Worm (Caenorhabditis elegans) whole organism, early embryonic: ENCODE data around the gene E02C12.11.

Source experiments
- B0310.2 ChIP-seq: sonication (generic microtip); optimal IDR thresholded peaks from 2 replicates; lab custom pipeline; 2016; ENCODE audit warnings: mild to moderate bottlenecking, missing genetic modification characterization, missing compliant biosample characterization
- F13C5.2 ChIP-seq: sonication (generic microtip); optimal IDR thresholded peaks from 2 replicates; lab custom pipeline; 2017; ENCODE audit warnings: mild to moderate bottlenecking, missing genetic modification characterization, inconsistent platforms, missing compliant biosample characterization
- aly-1 ChIP-seq: sonication (generic microtip); optimal IDR thresholded peaks from 2 replicates; lab custom pipeline; 2016; ENCODE audit warnings: missing genetic modification characterization, missing compliant biosample characterization
- ama-1 ChIP-seq: fragments of 150-350 bp; optimal IDR thresholded peaks from 2 replicates; lab custom pipeline; 2014
- ceh-13 ChIP-seq: fragments of 200-800 bp; sonication (Bioruptor generic); optimal IDR thresholded peaks from 2 replicates; lab custom pipeline; 2018; ENCODE audit warnings: mild to moderate bottlenecking, missing genetic modification characterization, missing compliant biosample characterization
- ceh-36 ChIP-seq: sonication (generic microtip); optimal IDR thresholded peaks from 2 replicates; lab custom pipeline; 2016; ENCODE audit warnings: missing genetic modification characterization, inconsistent platforms, missing compliant biosample characterization
- ets-7 ChIP-seq: sonication (generic microtip); optimal IDR thresholded peaks from 2 replicates; lab custom pipeline; 2016; ENCODE audit warnings: missing genotype, missing genetic modification characterization, missing compliant biosample characterization
- flt-1 ChIP-seq: fragments of 200-800 bp; sonication (Bioruptor generic); IDR thresholded peaks from 2 replicates; pipeline ENCODE4 v1.3.6; 2022; ENCODE audit warnings: missing genetic modification characterization, missing compliant biosample characterization
- hmbx-1 ChIP-seq: sonication (generic microtip); optimal IDR thresholded peaks from 2 replicates; lab custom pipeline; 2016; ENCODE audit warnings: mild to moderate bottlenecking, missing genetic modification characterization, missing compliant biosample characterization
- hmg-4 ChIP-seq: fragments of 200-800 bp; sonication (Bioruptor generic); optimal IDR thresholded peaks from 2 replicates; lab custom pipeline; 2018; ENCODE audit warnings: mild to moderate bottlenecking, missing genetic modification characterization, missing compliant biosample characterization
- hnd-1 ChIP-seq: sonication (generic microtip); optimal IDR thresholded peaks from 2 replicates; lab custom pipeline; 2016; ENCODE audit warnings: missing genetic modification characterization, missing compliant biosample characterization
- pes-1 ChIP-seq: fragments of 200-800 bp; sonication (Bioruptor generic); IDR thresholded peaks from 2 replicates; pipeline ENCODE4 v1.3.6; 2022; ENCODE audit warnings: missing genetic modification reagents, missing genetic modification characterization, missing compliant biosample characterization
- scrt-1 ChIP-seq: fragments of 200-800 bp; sonication (Bioruptor generic); IDR thresholded peaks from 2 replicates; pipeline ENCODE4 v1.3.6; 2022; ENCODE audit warnings: missing genetic modification characterization, missing compliant biosample characterization
- sea-1 ChIP-seq: fragments of 200-800 bp; sonication (Bioruptor generic); conservative IDR thresholded peaks from 2 replicates; pipeline ENCODE4 v1.3.6; 2022; ENCODE audit warnings: missing genetic modification characterization, missing compliant biosample characterization
- tbx-11 ChIP-seq: fragments of 200-800 bp; sonication (Bioruptor generic); IDR thresholded peaks from 2 replicates; pipeline ENCODE4 v1.3.6; 2022; ENCODE audit warnings: missing genetic modification characterization, missing compliant biosample characterization
- tbx-37 ChIP-seq: fragments of 200-800 bp; sonication (Bioruptor generic); conservative IDR thresholded peaks from 2 replicates; pipeline ENCODE4 v1.3.6; 2022; ENCODE audit warnings: missing genetic modification reagents, missing genetic modification characterization, missing compliant biosample characterization
- tra-4 ChIP-seq: sonication (generic microtip); optimal IDR thresholded peaks from 2 replicates; lab custom pipeline; 2017; ENCODE audit warnings: missing genetic modification characterization, missing compliant biosample characterization

Gene E02C12.11

DNA sequence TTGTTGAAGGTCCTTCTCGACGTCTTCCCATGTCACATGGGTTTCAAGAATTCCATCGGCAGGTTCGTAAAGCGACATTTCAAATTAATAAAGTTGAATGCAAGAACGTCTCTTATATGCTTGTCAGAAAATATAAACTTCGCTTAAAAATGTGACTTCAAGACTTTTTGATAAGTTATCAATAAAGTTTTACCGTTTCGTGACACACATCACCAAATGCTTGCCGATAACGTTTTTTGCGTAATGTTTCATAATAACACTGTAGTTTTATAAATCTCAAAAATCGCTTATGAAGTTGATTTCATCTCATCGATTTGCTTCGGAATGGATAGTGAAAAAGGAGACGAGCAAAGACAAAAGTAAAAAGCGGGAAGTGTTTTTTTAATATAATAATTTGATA lies 6.2 kb downstream of the E02C12.11 start, which contains the start of gene E02C12.8:
Gene E02C12.8 (minus strand): TSS at position 141 of the 400 bp plus-strand sequence.
- TF ChIP-seq hmbx-1 (tag; lab: Kevin White, UChicago), result no peak
- no peak for TF ChIP-seq sea-1
- no peak for TF ChIP-seq tbx-11
- no peak for TF ChIP-seq F13C5.2

DNA sequence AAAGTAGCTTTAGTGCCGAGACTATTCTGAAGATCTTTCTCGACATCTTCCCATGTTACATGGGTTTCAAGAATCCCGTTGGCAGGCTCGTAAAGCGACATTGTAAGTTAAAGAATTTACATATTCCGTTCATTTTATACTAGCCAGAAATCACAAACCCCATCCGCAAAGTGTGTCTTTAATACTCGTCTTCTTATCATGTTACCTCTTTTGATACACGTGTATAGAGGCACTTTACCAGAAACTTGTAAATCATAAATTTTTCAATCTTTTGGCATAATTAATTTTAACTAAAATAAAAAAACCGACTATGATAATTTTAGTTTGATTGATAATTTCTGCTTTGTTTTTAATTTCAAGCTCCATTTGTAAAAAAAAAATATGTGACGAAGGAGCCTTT lies 8.7 kb downstream of the E02C12.11 start, which contains the start of gene E02C12.6:
Gene E02C12.6 (minus strand): TSS at position 101 of the 400 bp plus-strand sequence.
- TF ChIP-seq F13C5.2 (no peak), ceh-36 (tag; lab: Kevin White, UChicago) (no peak), hmbx-1 (tag; lab: Kevin White, UChicago) (no peak)

DNA sequence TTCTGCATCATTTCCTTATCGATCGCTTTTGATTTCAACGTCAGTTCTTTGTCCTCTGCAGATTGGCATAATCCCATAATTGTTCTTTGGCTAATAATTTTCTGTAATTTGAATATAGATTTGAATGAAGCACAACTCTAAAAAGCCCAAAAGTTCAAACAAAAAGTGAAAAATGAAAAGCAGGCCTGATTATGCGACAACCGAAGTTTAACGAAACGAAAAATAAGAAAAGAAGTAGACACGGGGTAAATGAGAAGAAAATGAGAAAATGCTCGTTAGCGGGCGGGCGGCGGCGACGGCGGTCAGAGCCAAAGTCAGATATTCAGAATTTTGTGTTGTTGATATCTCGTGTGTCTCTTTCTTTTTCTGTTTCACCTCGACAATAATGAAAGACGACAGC lies 20.0 kb downstream of the E02C12.11 start, which contains the start of gene gpa-3:
Gene gpa-3 (minus strand): TSS at position 101 of the 400 bp plus-strand sequence.
- no peak for TF ChIP-seq pes-1 (GFP tag; lab: Robert Waterston, UW)
- TF ChIP-seq hmbx-1 (tag; lab: Kevin White, UChicago), result no peak
- TF ChIP-seq hnd-1 (tag; lab: Kevin White, UChicago), result no peak
- TF ChIP-seq hmg-4 (GFP tag; lab: Kevin White, UChicago), result no peak
- no peak for TF ChIP-seq flt-1
- TF ChIP-seq scrt-1 (GFP tag; lab: Robert Waterston, UW), result no peak
- no peak for TF ChIP-seq tra-4
- no peak for TF ChIP-seq aly-1 (tag; lab: Kevin White, UChicago)
- no peak for TF ChIP-seq B0310.2 (tag; lab: Kevin White, UChicago)
- TF ChIP-seq sea-1, result no peak
- TF ChIP-seq F13C5.2, result no peak
- no peak for TF ChIP-seq tbx-37 (GFP tag; lab: Robert Waterston, UW)
- no peak for TF ChIP-seq ama-1
- no peak for TF ChIP-seq ceh-36 (tag; lab: Kevin White, UChicago)
- no peak for TF ChIP-seq ceh-13 (GFP tag; lab: Kevin White, UChicago)
- TF ChIP-seq ets-7, result no peak
- no peak for TF ChIP-seq tbx-11

DNA sequence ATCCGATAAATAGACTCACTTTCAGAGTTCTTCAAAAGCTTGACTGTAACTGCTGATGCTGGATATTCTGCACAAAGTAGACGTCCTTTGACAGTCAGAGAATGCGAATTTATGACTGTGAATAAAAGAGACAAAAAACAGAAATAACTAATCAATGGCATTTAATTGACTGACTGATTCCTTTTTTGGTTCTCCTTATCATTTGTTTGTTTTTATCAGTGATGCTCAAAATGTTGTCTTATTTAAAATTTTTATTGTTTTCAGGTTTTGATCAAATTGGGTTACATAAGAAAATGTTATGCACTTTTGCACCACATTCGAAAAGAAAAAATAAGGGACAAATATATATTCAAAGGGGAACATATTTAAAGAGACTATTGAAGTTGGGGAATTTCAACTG lies 23.4 kb downstream of the E02C12.11 start, which contains the start of gene ttr-49:
Gene ttr-49 (minus strand): TSS at position 171 of the 400 bp plus-strand sequence.
- TF ChIP-seq sea-1 (no peak), B0310.2 (tag; lab: Kevin White, UChicago) (no peak), ceh-36 (tag; lab: Kevin White, UChicago) (no peak), hmg-4 (GFP tag; lab: Kevin White, UChicago) (no peak), ets-7 (no peak), hmbx-1 (tag; lab: Kevin White, UChicago) (no peak), flt-1 (no peak), F13C5.2 (no peak), hnd-1 (tag; lab: Kevin White, UChicago) (no peak), scrt-1 (GFP tag; lab: Robert Waterston, UW) (no peak)

DNA sequence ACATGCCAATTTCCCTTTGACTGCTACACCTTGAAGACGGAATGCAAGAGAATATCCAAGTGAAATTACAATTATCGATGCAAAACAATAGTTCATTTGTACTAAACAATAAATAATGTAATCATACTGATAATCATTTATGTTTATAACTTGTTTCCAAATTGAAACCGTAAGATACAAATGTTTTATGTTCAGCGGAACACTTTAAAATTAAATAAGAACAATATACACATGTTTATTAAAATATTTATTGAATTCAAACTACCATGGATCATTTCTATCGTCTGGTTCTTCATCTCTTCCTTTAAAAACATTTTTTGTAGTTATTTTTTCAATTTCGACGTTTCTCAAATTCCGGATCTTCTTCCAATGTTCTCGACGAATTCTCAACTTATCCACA lies 24.3 kb downstream of the E02C12.11 start, which contains the start of gene ttr-40:
Gene ttr-40 (minus strand): TSS at position 101 of the 400 bp plus-strand sequence.
- no peak for TF ChIP-seq aly-1 (tag; lab: Kevin White, UChicago)
- no peak for TF ChIP-seq F13C5.2
- TF ChIP-seq sea-1, result no peak
- TF ChIP-seq ets-7, result no peak

DNA sequence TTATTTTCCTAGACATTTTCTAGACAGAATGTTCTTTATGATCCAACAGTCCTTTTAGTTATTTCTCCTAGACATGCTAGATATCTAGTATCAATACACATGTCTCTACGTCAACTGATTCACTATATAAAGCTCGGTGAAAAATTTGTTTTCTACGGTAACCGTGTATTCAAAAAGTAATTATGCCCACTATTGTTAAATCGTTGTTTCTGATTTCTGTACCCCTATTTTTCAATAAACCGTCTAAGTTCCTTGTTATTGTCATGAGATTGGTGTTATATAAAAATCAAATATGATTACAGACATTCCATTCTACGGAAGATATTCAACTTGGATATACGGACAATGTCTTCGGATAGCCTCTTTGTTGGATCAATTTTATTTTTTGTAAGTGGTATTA lies 26.8 kb downstream of the E02C12.11 start, which contains the start of gene srx-46:
Gene srx-46 (plus strand): TSS at position 301 of the 400 bp plus-strand sequence.
- no peak for TF ChIP-seq ets-7

DNA sequence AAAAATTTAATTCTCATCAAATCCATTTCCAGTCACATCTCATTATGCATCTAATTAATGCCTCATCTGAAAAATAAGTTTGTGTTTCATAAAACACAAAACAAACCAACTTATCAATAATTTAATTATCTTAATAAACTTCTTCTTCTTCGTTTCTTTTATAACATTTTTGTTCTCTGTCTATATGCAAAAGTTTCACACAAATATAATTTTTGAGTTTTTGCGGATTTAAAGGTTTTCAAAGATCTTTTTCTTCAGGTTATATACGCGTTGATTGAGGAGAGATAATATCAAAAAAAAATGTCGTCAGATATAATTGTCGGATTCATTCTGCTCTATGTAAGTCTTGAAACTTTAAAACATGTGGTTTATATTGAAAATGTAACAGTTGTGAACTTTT lies 30.0 kb downstream of the E02C12.11 start, which contains the start of gene srx-47:
Gene srx-47 (plus strand): TSS at position 301 of the 400 bp plus-strand sequence.
- TF ChIP-seq tra-4 (no peak), ets-7 (no peak), F13C5.2 (no peak), aly-1 (tag; lab: Kevin White, UChicago) (no peak), hmg-4 (GFP tag; lab: Kevin White, UChicago) (no peak), sea-1 (no peak), ama-1 (no peak), flt-1 (no peak), hnd-1 (tag; lab: Kevin White, UChicago) (no peak), pes-1 (GFP tag; lab: Robert Waterston, UW) (no peak), tbx-11 (no peak), tbx-37 (GFP tag; lab: Robert Waterston, UW) (no peak), ceh-13 (GFP tag; lab: Kevin White, UChicago) (no peak), ceh-36 (tag; lab: Kevin White, UChicago) (no peak)

DNA sequence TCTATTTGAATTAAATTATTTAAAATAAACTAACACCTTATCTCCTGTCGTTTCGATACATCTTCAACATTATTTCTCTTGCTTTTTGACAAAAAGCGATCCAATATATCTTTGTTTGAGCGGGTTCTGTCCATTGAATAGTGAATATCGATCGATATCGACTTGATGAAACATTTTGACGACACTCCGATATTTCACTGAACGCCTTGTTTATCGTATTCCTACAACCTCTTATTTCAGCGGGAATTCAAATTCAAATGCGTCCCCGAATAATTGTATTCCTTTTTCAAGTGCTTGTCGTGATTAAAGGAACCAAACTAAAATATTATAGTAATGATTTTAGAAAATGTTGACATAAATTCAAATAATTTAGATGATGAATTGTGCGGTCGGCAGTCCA lies 32.9 kb downstream of the E02C12.11 start, which contains the start of the genes K07B1.7 and try-5:
Gene K07B1.7 (minus strand): TSS at position 159 of the 400 bp plus-strand sequence.
Gene try-5 (plus strand): TSS at position 241 of the 400 bp plus-strand sequence.
- TF ChIP-seq hmbx-1 (tag; lab: Kevin White, UChicago) (no peak), hmg-4 (GFP tag; lab: Kevin White, UChicago) (no peak), ets-7 (no peak), tbx-11 (no peak), ceh-13 (GFP tag; lab: Kevin White, UChicago) (no peak), ceh-36 (tag; lab: Kevin White, UChicago) (no peak), hnd-1 (tag; lab: Kevin White, UChicago) (no peak), scrt-1 (GFP tag; lab: Robert Waterston, UW) (no peak), B0310.2 (tag; lab: Kevin White, UChicago) (no peak), tra-4 (no peak), ama-1 (no peak), aly-1 (tag; lab: Kevin White, UChicago) (no peak)
